Worm (Caenorhabditis elegans): ENCODE data around the gene R11A8.1.

DNA sequence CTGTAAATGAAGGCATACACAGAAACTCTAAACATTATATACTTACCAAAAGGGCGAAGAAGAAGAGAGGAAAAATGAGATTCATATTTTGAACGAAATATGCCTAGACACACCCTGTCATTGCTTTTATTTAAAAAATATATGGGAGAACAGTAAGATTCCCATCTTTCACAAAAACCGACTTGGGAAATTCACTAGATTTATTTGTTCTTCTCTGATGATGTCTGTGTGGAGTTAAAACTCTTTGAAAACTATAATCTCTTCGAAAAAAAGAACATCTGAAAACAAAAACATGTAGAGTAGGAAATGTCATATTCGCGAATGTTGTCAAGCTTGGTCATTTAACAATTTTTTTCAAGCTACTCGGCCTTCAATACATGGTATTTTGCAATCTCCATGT is 46.6 kb downstream of the R11A8.1 start, which contains the start of gene R09E10.8:
- no peak for TF ChIP-seq lin-13 (tag; optimal IDR thresholded peaks at IDR 0.05)
- TF ChIP-seq unc-120 (tag; optimal IDR thresholded peaks at IDR 0.05; ENCODE audit: poor library complexity, severe bottlenecking), result no peak
- no peak for TF ChIP-seq ces-1 (GFP tag; optimal IDR thresholded peaks at IDR 0.05)
- no peak for TF ChIP-seq mab-5 (tag; optimal IDR thresholded peaks at IDR 0.05)
- no peak for TF ChIP-seq sem-2 (GFP tag; optimal IDR thresholded peaks at IDR 0.05)
- TF ChIP-seq snpc-4 (tag; optimal IDR thresholded peaks at IDR 0.05), result no peak
